Fruit fly (Drosophila melanogaster) whole organism, wandering third instar larva: ENCODE results near the gene Hr4.
A peak's percentile ranks its signal among the peaks of the same experiment; 100 is the strongest.

ENCODE experiments used
- Dif ChIP-seq: fragments of 200-275, 200-300 bp; sonication (Bioruptor generic); optimal IDR thresholded peaks from 2 replicates; lab custom pipeline; 2018; ENCODE audit warnings: missing biosample characterization, missing genetic modification characterization; ENCODE audit not compliant: partially characterized antibody
- Hr78 ChIP-seq: fragments of >200 bp; optimal IDR thresholded peaks from 2 replicates; lab custom pipeline; 2017; ENCODE audit warnings: missing biosample characterization, missing genetic modification characterization
- Rel ChIP-seq, 2 experiments: fragments of 200-800 bp; sonication (Bioruptor generic) in 1 of 2; optimal IDR thresholded peaks; 2 replicates in 1 of 2; 3 replicates in 1 of 2; lab custom pipeline; 2016 to 2019; ENCODE audit warnings: mild to moderate bottlenecking in 2 of 2, missing biosample characterization in 2 of 2, missing genetic modification characterization in 2 of 2, moderate library complexity in 1 of 2
- br ChIP-seq: fragments of 200-800 bp; sonication (Bioruptor generic); optimal IDR thresholded peaks from 2 replicates; lab custom pipeline; 2016; ENCODE audit warnings: missing biosample characterization, missing genetic modification characterization
- lola ChIP-seq: fragments of >200 bp; optimal IDR thresholded peaks from 2 replicates; lab custom pipeline; 2017; ENCODE audit warnings: missing biosample characterization, missing genetic modification characterization
- pan ChIP-seq: fragments of >200 bp; optimal IDR thresholded peaks from 2 replicates; lab custom pipeline; 2017

- TF ChIP-seq pan (lab: Kevin White, UChicago) (no peak), br (GFP tag; lab: Kevin White, UChicago) (peak; percentile 75), Dif (no peak), Hr78 (GFP tag; lab: Kevin White, UChicago) (no peak), Rel (GFP tag; optimal IDR thresholded peaks at IDR 0.05; lab: Kevin White, UChicago) (no peak), Rel (tag; optimal IDR thresholded peaks at IDR 0.05; lab: Kevin White, UChicago) (peak; percentile 40), lola (GFP tag; lab: Kevin White, UChicago) (no peak)
Measured at dm6 chrX:1963591-1964216, 22.0 kb downstream of the Hr4 start.
